Fruit fly (Drosophila melanogaster) Kc167 (cell line): ENCODE results near the gene cmpy.

Source experiments
- Myc ChIP-seq: fragments of >200 bp; optimal IDR thresholded peaks from 2 replicates; lab custom pipeline; 2017; ENCODE audit warnings: missing external identifiers
- Sin3A ChIP-seq: fragments of >200 bp; optimal IDR thresholded peaks from 2 replicates; lab custom pipeline; 2018; ENCODE audit warnings: missing external identifiers
- h ChIP-seq: fragments of >200 bp; optimal IDR thresholded peaks from 3 replicates; lab custom pipeline; 2018; ENCODE audit warnings: missing external identifiers
- psq ChIP-seq: fragments of >200 bp; optimal IDR thresholded peaks from 2 replicates; lab custom pipeline; 2017; ENCODE audit warnings: missing external identifiers
- ttk ChIP-seq: sonication (Bioruptor generic); optimal IDR thresholded peaks from 2 replicates; lab custom pipeline; 2017; ENCODE audit warnings: missing external identifiers

- no peak for TF ChIP-seq psq (lab: Kevin White, UChicago)
- TF ChIP-seq Sin3A (lab: Kevin White, UChicago): no peak
- TF ChIP-seq Myc: no peak
- no peak for TF ChIP-seq h (lab: Kevin White, UChicago)
- TF ChIP-seq ttk (lab: Kevin White, UChicago): no peak
Measured at dm6 chr3L:20685079-20685478, 33.9 kb downstream of the cmpy start.
